Worm (Caenorhabditis elegans) whole organism, mixed stage, embryonic: ENCODE results near the gene thk-1.
A peak's percentile ranks its signal among the peaks of the same experiment; 100 is the strongest.

Source experiments
- bed-3 ChIP-seq: fragments of 200-800 bp; sonication (Bioruptor generic); optimal IDR thresholded peaks from 3 replicates; lab custom pipeline; 2018; ENCODE audit warnings: mild to moderate bottlenecking, missing genetic modification characterization, moderate library complexity, missing compliant biosample characterization
- blmp-1 ChIP-seq: fragments of 150-350 bp; optimal IDR thresholded peaks from 2 replicates; lab custom pipeline; 2014; ENCODE audit warnings: missing biosample characterization, missing genetic modification characterization
- ceh-43 ChIP-seq: fragments of 200-800 bp; sonication (Bioruptor generic); optimal IDR thresholded peaks from 2 replicates; lab custom pipeline; 2018; ENCODE audit warnings: mild to moderate bottlenecking, missing genetic modification characterization, moderate library complexity, missing compliant biosample characterization
- ceh-83 ChIP-seq: fragments of 200-800 bp; sonication (Bioruptor generic); optimal IDR thresholded peaks from 2 replicates; lab custom pipeline; 2018; ENCODE audit warnings: mild to moderate bottlenecking, missing genetic modification characterization, missing compliant biosample characterization
- ces-1 ChIP-seq: fragments of 150-350 bp; optimal IDR thresholded peaks from 2 replicates; lab custom pipeline; 2014; ENCODE audit warnings: missing biosample characterization, missing genetic modification reagents, missing genetic modification characterization
- cnd-1 ChIP-seq: fragments of 200-800 bp; sonication (Bioruptor generic); optimal IDR thresholded peaks from 2 replicates; lab custom pipeline; 2018; ENCODE audit warnings: mild to moderate bottlenecking, missing genetic modification characterization, missing compliant biosample characterization
- elt-3 ChIP-seq: fragments of 150-350 bp; optimal IDR thresholded peaks from 2 replicates; lab custom pipeline; 2014; ENCODE audit warnings: missing biosample characterization, missing genetic modification characterization
- flh-1 ChIP-seq: fragments of 200-800 bp; sonication (Bioruptor generic); optimal IDR thresholded peaks from 2 replicates; lab custom pipeline; 2018; ENCODE audit warnings: mild to moderate bottlenecking, missing genetic modification characterization, moderate library complexity, missing compliant biosample characterization
- ham-2 ChIP-seq: fragments of 200-800 bp; sonication (Bioruptor generic); optimal IDR thresholded peaks from 2 replicates; lab custom pipeline; 2018; ENCODE audit warnings: mild to moderate bottlenecking, missing genetic modification characterization, missing compliant biosample characterization
- hlh-1 ChIP-seq: fragments of 150-350 bp; optimal IDR thresholded peaks from 2 replicates; lab custom pipeline; 2014; ENCODE audit warnings: missing biosample characterization, missing genetic modification reagents, missing genetic modification characterization
- lin-13 ChIP-seq: fragments of 150-350 bp; optimal IDR thresholded peaks from 2 replicates; lab custom pipeline; 2014; ENCODE audit warnings: missing biosample characterization, missing genetic modification characterization
- lin-32 ChIP-seq: fragments of 200-800 bp; sonication (Bioruptor generic); optimal IDR thresholded peaks from 2 replicates; lab custom pipeline; 2018; ENCODE audit warnings: mild to moderate bottlenecking, missing genetic modification characterization, missing compliant biosample characterization
- lsy-2 ChIP-seq: fragments of 150-350 bp; optimal IDR thresholded peaks from 2 replicates; lab custom pipeline; 2014; ENCODE audit warnings: missing biosample characterization, missing genetic modification characterization
- mep-1 ChIP-seq: fragments of 150-350 bp; optimal IDR thresholded peaks from 2 replicates; lab custom pipeline; 2017; ENCODE audit warnings: missing biosample characterization, missing genetic modification reagents, missing genetic modification characterization, inconsistent platforms
- nhr-12 ChIP-seq: fragments of 150-350 bp; optimal IDR thresholded peaks from 2 replicates; lab custom pipeline; 2014; ENCODE audit warnings: missing biosample characterization, missing genetic modification characterization
- nhr-2 ChIP-seq: fragments of 150-350 bp; optimal IDR thresholded peaks from 2 replicates; lab custom pipeline; 2014; ENCODE audit warnings: missing biosample characterization, missing genetic modification characterization
- nhr-237 ChIP-seq: fragments of 150-350 bp; optimal IDR thresholded peaks from 2 replicates; lab custom pipeline; 2014; ENCODE audit warnings: missing biosample characterization, missing genetic modification characterization
- nhr-76 ChIP-seq: sonication (generic microtip); optimal IDR thresholded peaks from 2 replicates; lab custom pipeline; 2017; ENCODE audit warnings: missing biosample characterization, missing genetic modification characterization
- pha-4 ChIP-seq: fragments of 150-350 bp; optimal IDR thresholded peaks from 2 replicates; lab custom pipeline; 2018; ENCODE audit warnings: missing biosample characterization, missing genetic modification reagents, missing genetic modification characterization
- sem-2 ChIP-seq: fragments of 200-800 bp; sonication (Bioruptor generic); optimal IDR thresholded peaks from 2 replicates; lab custom pipeline; 2018; ENCODE audit warnings: mild to moderate bottlenecking, missing genetic modification characterization, missing compliant biosample characterization
- snpc-4 ChIP-seq: fragments of 150-350 bp; optimal IDR thresholded peaks from 2 replicates; lab custom pipeline; 2014; ENCODE audit warnings: missing biosample characterization, missing genetic modification characterization
- sptf-1 ChIP-seq: sonication (generic microtip); optimal IDR thresholded peaks from 2 replicates; lab custom pipeline; 2017; ENCODE audit warnings: mild to moderate bottlenecking, missing genetic modification characterization, moderate library complexity, missing compliant biosample characterization
- unc-39 ChIP-seq: fragments of 150-350 bp; optimal IDR thresholded peaks from 2 replicates; lab custom pipeline; 2014; ENCODE audit warnings: missing biosample characterization, missing genetic modification characterization
- unc-62 ChIP-seq: fragments of 150-350 bp; optimal IDR thresholded peaks from 2 replicates; lab custom pipeline; 2014; ENCODE audit warnings: missing biosample characterization, missing genetic modification reagents, missing genetic modification characterization
- zip-8 ChIP-seq: fragments of 150-350 bp; optimal IDR thresholded peaks from 2 replicates; lab custom pipeline; 2014; ENCODE audit warnings: missing biosample characterization, missing genetic modification characterization
- ztf-11 ChIP-seq: fragments of 150-350 bp; optimal IDR thresholded peaks from 2 replicates; lab custom pipeline; 2014; ENCODE audit warnings: missing biosample characterization, missing genetic modification characterization

thk-1 gene

DNA sequence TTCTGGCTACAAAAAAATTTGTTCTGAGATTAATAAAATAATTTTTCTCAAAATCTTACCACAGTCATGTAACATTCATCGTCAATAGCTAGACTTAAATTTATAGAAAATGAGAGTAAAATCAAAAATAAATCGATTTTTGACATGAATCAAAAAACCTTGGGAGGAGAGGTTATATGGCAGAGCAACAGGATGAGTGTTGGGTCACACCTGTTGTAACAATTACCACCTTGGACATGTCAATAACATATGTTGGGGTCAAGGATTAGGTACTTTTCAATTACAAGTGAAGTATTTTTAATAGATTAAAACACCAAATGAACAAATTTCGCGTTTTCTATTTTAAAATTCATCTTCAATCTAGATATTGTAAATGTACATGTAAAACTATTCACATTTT lies 39.7 kb downstream of the thk-1 start, which contains the start of gene lipl-7:
Gene lipl-7, minus strand, starts transcription at position 165 of the 400 bp plus-strand sequence.
- TF ChIP-seq ham-2 (GFP tag; lab: Kevin White, UChicago), result no peak
- TF ChIP-seq elt-3 (tag; lab: Kevin White, UChicago), result no peak
- peak; percentile 56 for TF ChIP-seq hlh-1 (tag; lab: Kevin White, UChicago)
- TF ChIP-seq nhr-2 (tag; lab: Kevin White, UChicago), result peak; percentile 93

DNA sequence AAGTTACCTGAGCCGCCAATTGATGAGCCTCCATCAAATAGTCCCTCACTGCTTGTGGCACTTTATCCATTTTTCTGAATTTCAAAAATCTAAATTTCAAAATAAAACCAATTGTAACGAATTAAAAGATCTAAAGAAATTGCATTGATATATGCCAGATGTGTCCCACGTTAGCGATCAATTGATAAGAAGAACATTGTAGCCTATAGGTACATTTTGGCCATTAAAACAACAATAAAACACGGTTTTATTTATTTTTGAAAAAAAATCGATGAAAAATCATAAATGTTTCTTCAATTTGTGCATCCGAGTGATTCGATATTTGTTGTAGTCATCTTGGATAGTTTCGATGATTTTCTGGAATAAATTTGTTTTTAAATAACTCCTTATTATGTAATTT lies 42.3 kb downstream of the thk-1 start, which contains the start of gene ech-8:
Gene ech-8, minus strand, starts transcription at position 132 of the 400 bp plus-strand sequence.
- TF ChIP-seq blmp-1 (tag; lab: Kevin White, UChicago) (no peak), snpc-4 (tag; lab: Kevin White, UChicago) (no peak), nhr-2 (tag; lab: Kevin White, UChicago) (no peak), unc-62 (no peak)

DNA sequence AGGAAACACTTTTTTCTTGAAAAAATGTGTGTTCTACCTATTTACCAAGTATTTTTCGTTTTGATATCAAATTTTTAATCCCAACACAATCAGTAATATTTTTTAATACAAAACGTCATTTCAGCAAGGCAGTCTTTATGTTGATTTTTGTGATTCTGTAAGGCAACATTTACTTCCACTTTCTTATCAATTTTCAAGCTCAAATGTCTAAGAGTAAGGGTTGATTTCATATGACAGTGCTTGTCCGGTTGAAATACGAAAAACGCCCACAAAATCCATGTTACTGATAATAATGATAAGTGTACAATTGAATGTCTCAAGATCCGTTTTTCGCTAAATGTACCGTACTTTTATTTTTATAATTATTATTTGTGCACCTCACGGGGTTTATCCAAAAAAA lies 45.3 kb downstream of the thk-1 start:
- TF ChIP-seq nhr-237 (tag; lab: Kevin White, UChicago) (no peak), ztf-11 (tag; lab: Kevin White, UChicago) (no peak), lin-13 (tag; lab: Kevin White, UChicago) (no peak), nhr-2 (tag; lab: Kevin White, UChicago) (no peak), sem-2 (GFP tag; lab: Kevin White, UChicago) (no peak), hlh-1 (tag; lab: Kevin White, UChicago) (no peak), sptf-1 (tag; lab: Kevin White, UChicago) (no peak), lsy-2 (tag; lab: Kevin White, UChicago) (no peak)
- TF ChIP-seq, all 35 proteins: peak for 0

DNA sequence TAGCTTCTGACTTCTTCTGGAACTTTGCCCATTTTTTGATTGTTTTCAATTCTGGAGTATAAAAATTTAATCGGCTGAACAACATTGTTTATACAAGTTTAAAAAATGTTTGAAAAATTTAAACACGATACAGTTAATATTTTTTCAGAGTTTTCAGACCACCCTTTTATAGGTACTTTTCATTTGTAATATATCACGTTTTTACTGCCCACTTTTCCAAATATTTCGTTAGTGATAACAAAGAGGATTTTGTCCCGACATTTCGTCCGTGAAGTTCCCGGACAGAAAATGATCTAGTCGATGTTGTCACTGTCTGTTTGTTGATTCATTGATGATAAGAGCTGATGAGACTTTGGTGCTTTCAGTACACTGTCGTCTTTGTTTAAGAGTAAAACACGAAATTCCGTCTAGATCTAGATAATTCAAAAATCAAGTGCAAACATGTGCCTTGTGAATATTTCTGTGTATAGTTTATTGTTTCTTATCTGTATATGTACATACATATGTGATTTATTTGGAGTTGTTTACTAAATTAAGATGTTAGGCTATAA lies 46.0 kb downstream of the thk-1 start, which contains the start of gene ech-9:
Gene ech-9, minus strand, starts transcription at position 51 of the 551 bp plus-strand sequence.
- no peak for TF ChIP-seq nhr-12 (tag; lab: Kevin White, UChicago)
- no peak for TF ChIP-seq snpc-4 (tag; lab: Kevin White, UChicago)
- no peak for TF ChIP-seq ceh-83
- TF ChIP-seq nhr-76 (tag; lab: Kevin White, UChicago), result no peak
- no peak for TF ChIP-seq hlh-1 (tag; lab: Kevin White, UChicago)
- TF ChIP-seq lsy-2 (tag; lab: Kevin White, UChicago), result no peak
- no peak for TF ChIP-seq unc-62
- no peak for TF ChIP-seq ceh-43
- no peak for TF ChIP-seq zip-8 (tag; lab: Kevin White, UChicago)
- TF ChIP-seq elt-3 (tag; lab: Kevin White, UChicago), result no peak
- no peak for TF ChIP-seq mep-1
- TF ChIP-seq flh-1, result no peak
- TF ChIP-seq lin-32 (GFP tag; lab: Kevin White, UChicago), result no peak
- TF ChIP-seq unc-39, result no peak

DNA sequence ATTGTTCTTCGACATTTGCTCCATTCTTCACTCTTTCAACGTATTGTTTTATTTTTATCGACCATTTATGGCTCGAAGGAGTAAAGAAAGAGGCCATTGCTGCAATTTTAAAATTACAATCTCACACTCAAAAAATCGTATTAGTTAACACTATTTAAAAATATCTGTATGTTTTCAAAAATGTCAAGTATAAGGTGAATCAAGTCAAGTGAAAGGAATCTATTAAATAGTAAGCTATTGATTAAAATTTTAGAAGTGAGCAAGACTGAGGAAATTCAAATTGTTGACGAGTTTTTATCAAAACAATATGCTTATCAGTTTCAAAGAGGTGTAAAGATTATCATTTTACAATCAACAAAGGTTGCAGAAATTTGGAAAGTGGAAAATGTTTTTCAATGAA lies 48.9 kb downstream of the thk-1 start, which contains the start of gene F01G10.4:
Gene F01G10.4, minus strand, starts transcription at position 101 of the 400 bp plus-strand sequence.
- TF ChIP-seq ztf-11 (tag; lab: Kevin White, UChicago), result no peak
- no peak for TF ChIP-seq pha-4 (tag; lab: Kevin White, UChicago)
- TF ChIP-seq ces-1 (GFP tag; lab: Kevin White, UChicago), result no peak
- TF ChIP-seq lsy-2 (tag; lab: Kevin White, UChicago), result no peak
- no peak for TF ChIP-seq sptf-1 (tag; lab: Kevin White, UChicago)
- TF ChIP-seq bed-3 (GFP tag; lab: Kevin White, UChicago), result no peak
- TF ChIP-seq mep-1, result no peak
- TF ChIP-seq unc-39, result no peak
- TF ChIP-seq nhr-237 (tag; lab: Kevin White, UChicago), result no peak
- TF ChIP-seq cnd-1, result no peak
- TF ChIP-seq, all 35 proteins: peak for 0

DNA sequence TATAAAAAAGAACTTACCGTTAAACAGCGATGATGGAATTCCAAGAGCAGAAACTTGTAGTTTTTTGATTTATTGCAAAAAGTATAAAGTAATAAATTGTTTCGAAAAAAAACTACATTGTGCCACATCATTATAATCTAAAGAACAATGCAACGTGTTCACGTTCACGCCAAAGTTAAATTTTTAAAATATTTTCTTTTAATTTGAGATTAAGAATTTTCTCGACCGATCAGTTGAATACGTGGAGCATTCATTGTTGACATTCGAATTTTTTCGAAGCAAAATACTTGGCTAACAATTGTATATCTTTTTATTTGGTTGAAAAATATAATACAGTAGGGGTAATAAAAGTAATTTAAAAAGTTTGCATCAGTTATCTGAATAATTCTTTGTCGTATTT lies 50.4 kb downstream of the thk-1 start, which contains the start of gene F01G10.5:
Gene F01G10.5, minus strand, starts transcription at position 101 of the 400 bp plus-strand sequence.
- TF ChIP-seq ham-2 (GFP tag; lab: Kevin White, UChicago), result no peak
- TF ChIP-seq zip-8 (tag; lab: Kevin White, UChicago), result no peak
- TF ChIP-seq snpc-4 (tag; lab: Kevin White, UChicago), result no peak
- no peak for TF ChIP-seq ceh-43
- TF ChIP-seq lsy-2 (tag; lab: Kevin White, UChicago), result no peak
- TF ChIP-seq, all 35 proteins: peak for 0
